Worm (Caenorhabditis elegans): Measurements from ENCODE around the gene fkh-3.

The fkh-3 gene

ce11 chrX:13380988-13381742 is 42.1 kb downstream of the fkh-3 start:
- TF ChIP-seq unc-62 (GFP tag; optimal IDR thresholded peaks at IDR 0.05): no peak
- peak; percentile 35 for TF ChIP-seq nhr-129 (tag; optimal IDR thresholded peaks at IDR 0.05)
- TF ChIP-seq unc-55 (GFP tag; optimal IDR thresholded peaks at IDR 0.05): peak; percentile 36

ce11 chrX:13379072-13379471 is 44.2 kb downstream of the fkh-3 start:
- TF ChIP-seq ceh-82 (tag; optimal IDR thresholded peaks at IDR 0.05) (no peak), nhr-129 (tag; optimal IDR thresholded peaks at IDR 0.05) (peak; percentile 3)

- TF ChIP-seq mbf-1 (tag; optimal IDR thresholded peaks at IDR 0.05): no peak
- TF ChIP-seq gmeb-1 (tag; optimal IDR thresholded peaks at IDR 0.05): no peak
- TF ChIP-seq crh-2 (tag; optimal IDR thresholded peaks at IDR 0.05): no peak
- no peak for TF ChIP-seq lin-13 (GFP tag; optimal IDR thresholded peaks at IDR 0.05)
- TF ChIP-seq elt-1 (tag; optimal IDR thresholded peaks at IDR 0.05): no peak
- TF ChIP-seq nhr-237 (tag; optimal IDR thresholded peaks at IDR 0.05): no peak
Measured at ce11 chrX:13376851-13377250, 46.4 kb downstream of the fkh-3 start, which contains the start of the genes C49F8.14 and gem-1. Gene C49F8.14 (minus strand): TSS chrX:13376949. Gene gem-1 (minus strand): TSS chrX:13376992.

ce11 chrX:13376185-13376584 is 47.1 kb downstream of the fkh-3 start:
- no peak for TF ChIP-seq ceh-16 (tag; optimal IDR thresholded peaks at IDR 0.05)
- TF ChIP-seq R02D3.7 (tag; optimal IDR thresholded peaks at IDR 0.05): no peak
- no peak for TF ChIP-seq elt-1 (tag; optimal IDR thresholded peaks at IDR 0.05)
- TF ChIP-seq ama-1 (optimal IDR thresholded peaks at IDR 0.05): no peak
- no peak for TF ChIP-seq nhr-129 (tag; optimal IDR thresholded peaks at IDR 0.05)
- no peak for TF ChIP-seq snpc-4 (tag; optimal IDR thresholded peaks at IDR 0.05)

Measured in whole organism, L2 larva.